Fruit fly (Drosophila melanogaster) whole organism, prepupa: Measurements from ENCODE around the gene CG31038.

Experiments
- Blimp-1 ChIP-seq: fragments of 200-800 bp; sonication (Bioruptor generic); optimal IDR thresholded peaks from 3 replicates; lab custom pipeline; 2017; ENCODE audit warnings: missing biosample characterization, missing genetic modification characterization, mild to moderate bottlenecking, moderate library complexity, missing genetic modification reagents
- CG10669 ChIP-seq: fragments of 200-800 bp; sonication (Bioruptor generic); optimal IDR thresholded peaks from 3 replicates; lab custom pipeline; 2018; ENCODE audit warnings: missing biosample characterization, mild to moderate bottlenecking, missing genetic modification characterization, moderate library complexity
- CG11294 ChIP-seq: fragments of 200-800 bp; sonication (Bioruptor generic); IDR thresholded peaks from 2 replicates; pipeline ENCODE4 v1.3.6; 2022; ENCODE audit warnings: missing biosample characterization, missing genetic modification characterization
- CG34406 ChIP-seq: fragments of 200-800 bp; sonication (Bioruptor generic); optimal IDR thresholded peaks from 3 replicates; lab custom pipeline; 2016; ENCODE audit warnings: missing biosample characterization, missing genetic modification characterization
- CG6163 ChIP-seq: fragments of 200-800 bp; sonication (Bioruptor generic); IDR thresholded peaks from 3 replicates; pipeline ENCODE4 v1.3.6; 2022; ENCODE audit warnings: missing biosample characterization, missing genetic modification characterization
- CG6276 ChIP-seq: fragments of 200-800 bp; sonication (Bioruptor generic); optimal IDR thresholded peaks from 2 replicates; lab custom pipeline; 2017; ENCODE audit warnings: missing biosample characterization, mild to moderate bottlenecking, missing genetic modification characterization
- CG7368 ChIP-seq: fragments of 200-800 bp; sonication (Bioruptor generic); optimal IDR thresholded peaks from 3 replicates; lab custom pipeline; 2016; ENCODE audit warnings: missing biosample characterization, missing genetic modification characterization
- CG9139 ChIP-seq: fragments of 200-800 bp; sonication (Bioruptor generic); optimal IDR thresholded peaks from 3 replicates; lab custom pipeline; 2017; ENCODE audit warnings: missing biosample characterization, mild to moderate bottlenecking, missing genetic modification characterization
- Eip75B ChIP-seq: fragments of 200-800 bp; sonication (Bioruptor generic); optimal IDR thresholded peaks from 3 replicates; lab custom pipeline; 2016; ENCODE audit warnings: missing biosample characterization, missing genetic modification characterization
- Eip78C ChIP-seq: fragments of 200-800 bp; sonication (Bioruptor generic); peaks from one replicate; lab custom pipeline; 2016; ENCODE audit warnings: missing biosample characterization, missing genetic modification characterization
- Ets96B ChIP-seq: fragments of 200-800 bp; optimal IDR thresholded peaks from 2 replicates; lab custom pipeline; 2019; ENCODE audit warnings: missing biosample characterization, mild to moderate bottlenecking, missing genetic modification characterization, moderate library complexity
- Hr38 ChIP-seq: sonication (Bioruptor generic); optimal IDR thresholded peaks from 2 replicates; lab custom pipeline; 2016; ENCODE audit warnings: missing biosample characterization, missing genetic modification characterization
- Hr4 ChIP-seq: fragments of 200-800 bp; sonication (Bioruptor generic); optimal IDR thresholded peaks from 3 replicates; lab custom pipeline; 2016; ENCODE audit warnings: missing biosample characterization, missing genetic modification characterization
- Met ChIP-seq: fragments of 200-800 bp; sonication (Bioruptor generic); optimal IDR thresholded peaks from 3 replicates; lab custom pipeline; 2016; ENCODE audit warnings: missing biosample characterization, missing genetic modification characterization
- Smox ChIP-seq: fragments of 200-800 bp; sonication (Bioruptor generic); optimal IDR thresholded peaks from 3 replicates; lab custom pipeline; 2016; ENCODE audit warnings: missing biosample characterization, missing genetic modification characterization
- fkh ChIP-seq: fragments of 200-800 bp; sonication (Bioruptor generic); optimal IDR thresholded peaks from 3 replicates; lab custom pipeline; 2017; ENCODE audit warnings: missing biosample characterization, mild to moderate bottlenecking, missing genetic modification characterization, moderate library complexity
- spab ChIP-seq: fragments of 200-800 bp; sonication (Bioruptor generic); optimal IDR thresholded peaks from 2 replicates; lab custom pipeline; 2017; ENCODE audit warnings: missing biosample characterization, mild to moderate bottlenecking, missing genetic modification characterization, missing genetic modification reagents
- vri ChIP-seq: fragments of 200-800 bp; sonication (Bioruptor generic); optimal IDR thresholded peaks from 3 replicates; lab custom pipeline; 2016; ENCODE audit warnings: missing biosample characterization, mild to moderate bottlenecking, missing genetic modification characterization

The CG31038 gene

dm6 chr3R:29935756-29936155 is 58.9 kb downstream of the CG31038 start, which contains the start of the genes eIF2Balpha and Vps13B:
eIF2Balpha (minus strand) TSS chr3R:29935888.
Vps13B (plus strand) TSS chr3R:29935978.
- TF ChIP-seq Hr4 (GFP tag; lab: Kevin White, UChicago): no peak
- TF ChIP-seq CG11294 (GFP tag; lab: Robert Waterston, UW): no peak
- TF ChIP-seq CG6276 (GFP tag; lab: Kevin White, UChicago): no peak
- no peak for TF ChIP-seq Met (GFP tag; lab: Kevin White, UChicago)
- no peak for TF ChIP-seq Blimp-1 (GFP tag; lab: Kevin White, UChicago)
- TF ChIP-seq CG9139 (GFP tag; lab: Kevin White, UChicago): no peak
- no peak for TF ChIP-seq vri (GFP tag; lab: Kevin White, UChicago)
- no peak for TF ChIP-seq Hr38 (GFP tag; lab: Kevin White, UChicago)
- no peak for TF ChIP-seq Smox (GFP tag; lab: Kevin White, UChicago)
- TF ChIP-seq Eip75B (GFP tag; lab: Kevin White, UChicago): no peak
- TF ChIP-seq CG6163 (GFP tag; lab: Robert Waterston, UW): no peak
- TF ChIP-seq fkh: no peak
- no peak for TF ChIP-seq Eip78C (GFP tag; lab: Kevin White, UChicago)
- no peak for TF ChIP-seq CG7368 (GFP tag; lab: Kevin White, UChicago)
- TF ChIP-seq Ets96B: no peak
- no peak for TF ChIP-seq spab (GFP tag; lab: Kevin White, UChicago)
- no peak for TF ChIP-seq CG34406
- TF ChIP-seq CG10669 (GFP tag; lab: Kevin White, UChicago): no peak
- TF ChIP-seq, all 60 proteins: peak for 0
